Fruit fly (Drosophila melanogaster) whole organism, adult: ENCODE measurements around the gene Zip88E.

Source experiments
- CG11617 ChIP-seq: fragments of 200-800 bp; sonication (Bioruptor generic); optimal IDR thresholded peaks from 2 replicates; lab custom pipeline; 2017; ENCODE audit warnings: mild to moderate bottlenecking, missing biosample characterization, missing genetic modification reagents, missing genetic modification characterization
- CG12768 ChIP-seq: fragments of 200-800 bp; sonication (Bioruptor generic); optimal IDR thresholded peaks from 2 replicates; lab custom pipeline; 2017; ENCODE audit warnings: missing biosample characterization, missing genetic modification characterization, mild to moderate bottlenecking, moderate library complexity, missing genetic modification reagents
- CG14711 ChIP-seq: fragments of 200-800 bp; sonication (Bioruptor generic); optimal IDR thresholded peaks from 2 replicates; lab custom pipeline; 2018; ENCODE audit warnings: missing biosample characterization, mild to moderate bottlenecking, missing genetic modification characterization, moderate library complexity
- CG1620 ChIP-seq: fragments of 200-800 bp; sonication (Bioruptor generic); optimal IDR thresholded peaks from 2 replicates; lab custom pipeline; 2016; ENCODE audit warnings: missing biosample characterization, missing genetic modification characterization
- CG33017 ChIP-seq: fragments of 200-800 bp; sonication (Bioruptor generic); optimal IDR thresholded peaks from 2 replicates; lab custom pipeline; 2018; ENCODE audit warnings: missing biosample characterization, mild to moderate bottlenecking, missing genetic modification characterization, moderate library complexity
- CG5204 ChIP-seq: fragments of 200-800 bp; sonication (Bioruptor generic); optimal IDR thresholded peaks from 2 replicates; lab custom pipeline; 2016; ENCODE audit warnings: missing biosample characterization, missing genetic modification characterization
- CG7045 ChIP-seq: fragments of 200-800 bp; sonication (Bioruptor generic); optimal IDR thresholded peaks from 2 replicates; lab custom pipeline; 2017; ENCODE audit warnings: missing biosample characterization, mild to moderate bottlenecking, missing genetic modification characterization
- CG7101 ChIP-seq: fragments of 200-800 bp; sonication (Bioruptor generic); optimal IDR thresholded peaks from 2 replicates; lab custom pipeline; 2018; ENCODE audit warnings: missing biosample characterization, mild to moderate bottlenecking, missing genetic modification characterization, moderate library complexity
- Clk ChIP-seq: fragments of 200-800 bp; sonication (Bioruptor generic); optimal IDR thresholded peaks from 2 replicates; lab custom pipeline; 2017; ENCODE audit warnings: missing biosample characterization, missing genetic modification characterization
- Crg-1 ChIP-seq: fragments of 200-800 bp; sonication (Bioruptor generic); optimal IDR thresholded peaks from 2 replicates; lab custom pipeline; 2016; ENCODE audit warnings: missing biosample characterization, missing genetic modification characterization
- Hr96 ChIP-seq: fragments of 200-800 bp; sonication (Bioruptor generic); optimal IDR thresholded peaks from 2 replicates; lab custom pipeline; 2016; ENCODE audit warnings: missing biosample characterization, missing genetic modification characterization
- Mnt ChIP-seq: fragments of 200-800 bp; sonication (Bioruptor generic); optimal IDR thresholded peaks from 2 replicates; lab custom pipeline; 2016; ENCODE audit warnings: missing biosample characterization, mild to moderate bottlenecking, missing genetic modification characterization
- bab1 ChIP-seq: fragments of 200-800 bp; sonication (Bioruptor generic); optimal IDR thresholded peaks from 3 replicates; lab custom pipeline; 2019; ENCODE audit warnings: missing biosample characterization, mild to moderate bottlenecking, missing genetic modification characterization, moderate library complexity
- cic ChIP-seq: fragments of 200-800 bp; sonication (Bioruptor generic); optimal IDR thresholded peaks from 2 replicates; lab custom pipeline; 2017; ENCODE audit warnings: missing biosample characterization, mild to moderate bottlenecking, missing genetic modification characterization, moderate library complexity
- cnc ChIP-seq, 2 experiments: fragments of >200 bp; optimal IDR thresholded peaks; 2 replicates each; lab custom pipeline; 2017
- kay ChIP-seq: fragments of 200-800 bp; sonication (Bioruptor generic); peaks from one replicate; lab custom pipeline; 2016; ENCODE audit warnings: missing biosample characterization, missing genetic modification characterization, borderline replicate concordance
- ovo ChIP-seq: fragments of 200-800 bp; sonication (Bioruptor generic); optimal IDR thresholded peaks from 2 replicates; lab custom pipeline; 2016; ENCODE audit warnings: missing biosample characterization, missing genetic modification characterization
- pad ChIP-seq: fragments of 200-800 bp; sonication (Bioruptor generic); optimal IDR thresholded peaks from 3 replicates; lab custom pipeline; 2017; ENCODE audit warnings: missing biosample characterization, missing genetic modification characterization, mild to moderate bottlenecking, moderate library complexity, missing genetic modification reagents
- tj ChIP-seq: fragments of 200-800 bp; sonication (Bioruptor generic); optimal IDR thresholded peaks from 3 replicates; lab custom pipeline; 2017; ENCODE audit warnings: missing biosample characterization, mild to moderate bottlenecking, missing genetic modification characterization, moderate library complexity
- toe ChIP-seq: fragments of 200-800 bp; sonication (Bioruptor generic); optimal IDR thresholded peaks from 2 replicates; lab custom pipeline; 2016; ENCODE audit warnings: missing biosample characterization, missing genetic modification characterization

Gene Zip88E

dm6 chr3R:15293878-15294350 is 25.5 kb downstream of the Zip88E start:
- TF ChIP-seq tj (GFP tag; lab: Kevin White, UChicago) (no peak), Mnt (no peak), toe (no peak), CG1620 (GFP tag; lab: Kevin White, UChicago) (no peak), pad (GFP tag; lab: Kevin White, UChicago) (no peak), CG7101 (no peak), ovo (GFP tag; lab: Kevin White, UChicago) (no peak), cnc (optimal IDR thresholded peaks at IDR 0.05; lab: Kevin White, UChicago) (no peak), Clk (no peak), kay (GFP tag; lab: Kevin White, UChicago) (no peak), CG7045 (no peak), CG12768 (GFP tag; lab: Kevin White, UChicago) (no peak), bab1 (no peak), CG5204 (no peak), cic (GFP tag; lab: Kevin White, UChicago) (no peak), CG33017 (tag; lab: Kevin White, UChicago) (no peak), Hr96 (GFP tag; lab: Kevin White, UChicago) (no peak), CG14711 (tag; lab: Kevin White, UChicago) (no peak), CG11617 (GFP tag; lab: Kevin White, UChicago) (no peak)

- TF ChIP-seq Clk (no peak), CG11617 (GFP tag; lab: Kevin White, UChicago) (no peak), Hr96 (GFP tag; lab: Kevin White, UChicago) (no peak), tj (GFP tag; lab: Kevin White, UChicago) (no peak), ovo (GFP tag; lab: Kevin White, UChicago) (no peak), CG33017 (tag; lab: Kevin White, UChicago) (no peak), CG7101 (no peak), cnc (optimal IDR thresholded peaks at IDR 0.05; lab: Kevin White, UChicago) (no peak), Mnt (peak; percentile 45), cic (GFP tag; lab: Kevin White, UChicago) (peak; percentile 50), CG7045 (no peak), pad (GFP tag; lab: Kevin White, UChicago) (peak; percentile 26), kay (GFP tag; lab: Kevin White, UChicago) (peak; percentile 95), CG12768 (GFP tag; lab: Kevin White, UChicago) (peak; percentile 36), CG5204 (no peak), bab1 (no peak), Crg-1 (GFP tag; lab: Kevin White, UChicago) (no peak), toe (no peak)
These were observed 29.4 kb downstream of the Zip88E start for dm6 chr3R:15297904-15298303.

dm6 chr3R:15305246-15305645 is 36.8 kb downstream of the Zip88E start:
- TF ChIP-seq CG33017 (tag; lab: Kevin White, UChicago) = no peak

dm6 chr3R:15309924-15310323 is 41.5 kb downstream of the Zip88E start, which contains the start of gene Tm2:
Gene Tm2, plus strand, starts transcription at chr3R:15310193.
- TF ChIP-seq CG14711 (tag; lab: Kevin White, UChicago) (no peak), bab1 (no peak), CG33017 (tag; lab: Kevin White, UChicago) (no peak), CG5204 (no peak), Mnt (no peak), tj (GFP tag; lab: Kevin White, UChicago) (no peak), kay (GFP tag; lab: Kevin White, UChicago) (no peak), Crg-1 (GFP tag; lab: Kevin White, UChicago) (no peak), CG7045 (no peak), CG12768 (GFP tag; lab: Kevin White, UChicago) (no peak), CG1620 (GFP tag; lab: Kevin White, UChicago) (no peak), CG7101 (no peak), pad (GFP tag; lab: Kevin White, UChicago) (no peak), cnc (optimal IDR thresholded peaks at IDR 0.05; lab: Kevin White, UChicago) (no peak), CG11617 (GFP tag; lab: Kevin White, UChicago) (no peak), Clk (no peak), Hr96 (GFP tag; lab: Kevin White, UChicago) (no peak), cic (GFP tag; lab: Kevin White, UChicago) (no peak), toe (no peak), ovo (GFP tag; lab: Kevin White, UChicago) (no peak)

- TF ChIP-seq cnc (optimal IDR thresholded peaks at IDR 0.05; lab: Kevin White, UChicago) (no peak), bab1 (no peak)
These were observed 42.2 kb downstream of the Zip88E start for dm6 chr3R:15310695-15311094.

- no peak for TF ChIP-seq CG14711 (tag; lab: Kevin White, UChicago)
- no peak for TF ChIP-seq CG5204
- TF ChIP-seq Crg-1 (GFP tag; lab: Kevin White, UChicago) = no peak
- TF ChIP-seq ovo (GFP tag; lab: Kevin White, UChicago) = no peak
These were observed 45.4 kb downstream of the Zip88E start for dm6 chr3R:15313836-15314235.

- TF ChIP-seq tj (GFP tag; lab: Kevin White, UChicago) (no peak), CG7101 (no peak), CG12768 (GFP tag; lab: Kevin White, UChicago) (no peak), cnc (optimal IDR thresholded peaks at IDR 0.05; lab: Kevin White, UChicago) (no peak), CG33017 (tag; lab: Kevin White, UChicago) (no peak), kay (GFP tag; lab: Kevin White, UChicago) (no peak), cic (GFP tag; lab: Kevin White, UChicago) (no peak), pad (GFP tag; lab: Kevin White, UChicago) (no peak), Clk (no peak), Crg-1 (GFP tag; lab: Kevin White, UChicago) (no peak), CG7045 (no peak), Mnt (no peak), CG14711 (tag; lab: Kevin White, UChicago) (no peak), bab1 (no peak), toe (no peak)
These were observed 47.9 kb downstream of the Zip88E start, which contains the start of gene CG14866 for dm6 chr3R:15316326-15316725. Gene CG14866, plus strand, starts transcription at chr3R:15316471.
